Worm (Caenorhabditis elegans) whole organism, L3 larva: ENCODE data around the gene F49C12.12.
A peak's percentile ranks its signal among the peaks of the same experiment; 100 is the strongest.

Experiments
- R02D3.7 ChIP-seq: fragments of 150-350 bp; optimal IDR thresholded peaks from 2 replicates; lab custom pipeline; 2014; ENCODE audit warnings: missing biosample characterization, missing genetic modification characterization
- ZK546.5 ChIP-seq: sonication (generic microtip); optimal IDR thresholded peaks from 2 replicates; lab custom pipeline; 2017; ENCODE audit warnings: missing biosample characterization, missing genetic modification characterization
- aly-2 ChIP-seq: fragments of 150-350 bp; optimal IDR thresholded peaks from 2 replicates; lab custom pipeline; 2014; ENCODE audit warnings: missing biosample characterization, missing genetic modification characterization
- ama-1 ChIP-seq: fragments of 150-350 bp; optimal IDR thresholded peaks from 2 replicates; lab custom pipeline; 2018
- ceh-16 ChIP-seq: sonication (generic microtip); optimal IDR thresholded peaks from 2 replicates; lab custom pipeline; 2017; ENCODE audit warnings: missing biosample characterization, missing genetic modification characterization
- ceh-28 ChIP-seq: fragments of 150-350 bp; optimal IDR thresholded peaks from 2 replicates; lab custom pipeline; 2014; ENCODE audit warnings: missing biosample characterization, missing genetic modification reagents, missing genetic modification characterization
- ceh-82 ChIP-seq: fragments of 150-350 bp; optimal IDR thresholded peaks from 2 replicates; lab custom pipeline; 2014; ENCODE audit warnings: missing biosample characterization, missing genetic modification characterization
- daf-12 ChIP-seq: fragments of 150-350 bp; optimal IDR thresholded peaks from 2 replicates; lab custom pipeline; 2014; ENCODE audit warnings: missing biosample characterization, missing genetic modification reagents, missing genetic modification characterization
- egl-27 ChIP-seq: sonication (generic microtip); optimal IDR thresholded peaks from 4 replicates; lab custom pipeline; 2017; ENCODE audit warnings: missing biosample characterization, missing genetic modification reagents, missing genetic modification characterization
- egl-5 ChIP-seq: fragments of 150-350 bp; optimal IDR thresholded peaks from 2 replicates; lab custom pipeline; 2017; ENCODE audit warnings: missing biosample characterization, missing genetic modification reagents, missing genetic modification characterization, inconsistent platforms
- elt-2 ChIP-seq: sonication (generic microtip); optimal IDR thresholded peaks from 2 replicates; lab custom pipeline; 2016; ENCODE audit warnings: missing genetic modification reagents, mild to moderate bottlenecking, missing genetic modification characterization, missing compliant biosample characterization
- elt-3 ChIP-seq, 3 experiments: fragments of 150-350 bp in 1 of 3; sonication (generic microtip) in 2 of 3; optimal IDR thresholded peaks; 2 replicates in 2 of 3; 4 replicates in 1 of 3; lab custom pipeline; 2014 to 2017; ENCODE audit warnings: missing biosample characterization in 3 of 3, missing genetic modification characterization in 3 of 3
- eor-1 ChIP-seq, 2 experiments: fragments of 150-350 bp; optimal IDR thresholded peaks; 2 replicates each; lab custom pipeline; 2014 to 2018; ENCODE audit warnings: missing biosample characterization in 2 of 2, missing genetic modification characterization in 2 of 2
- fkh-10 ChIP-seq: sonication (generic microtip); optimal IDR thresholded peaks from 2 replicates; lab custom pipeline; 2017; ENCODE audit warnings: missing biosample characterization, missing genetic modification reagents, missing genetic modification characterization
- fkh-2 ChIP-seq: fragments of 150-350 bp; optimal IDR thresholded peaks from 2 replicates; lab custom pipeline; 2014; ENCODE audit warnings: missing biosample characterization, missing genetic modification reagents, missing genetic modification characterization
- fos-1 ChIP-seq: fragments of 150-350 bp; optimal IDR thresholded peaks from 2 replicates; lab custom pipeline; 2014; ENCODE audit warnings: missing biosample characterization, missing genetic modification characterization
- hmg-11 ChIP-seq: sonication (generic microtip); optimal IDR thresholded peaks from 2 replicates; lab custom pipeline; 2016; ENCODE audit warnings: missing genetic modification characterization, missing compliant biosample characterization
- lsy-12 ChIP-seq: sonication (generic microtip); optimal IDR thresholded peaks from 2 replicates; lab custom pipeline; 2016; ENCODE audit warnings: mild to moderate bottlenecking, missing genetic modification characterization, missing compliant biosample characterization
- nfya-1 ChIP-seq: sonication (generic microtip); optimal IDR thresholded peaks from 2 replicates; lab custom pipeline; 2017; ENCODE audit warnings: missing genetic modification characterization, mild to moderate bottlenecking, missing compliant biosample characterization, antibody characterized with exemption, moderate library complexity; ENCODE audit not compliant: insufficient read depth
- nhr-11 ChIP-seq: fragments of 150-350 bp; optimal IDR thresholded peaks from 2 replicates; lab custom pipeline; 2014; ENCODE audit warnings: missing biosample characterization, missing genetic modification characterization
- nhr-12 ChIP-seq: fragments of 150-350 bp; optimal IDR thresholded peaks from 2 replicates; lab custom pipeline; 2014; ENCODE audit warnings: missing biosample characterization, missing genetic modification characterization
- nhr-23 ChIP-seq: fragments of 150-350 bp; optimal IDR thresholded peaks from 2 replicates; lab custom pipeline; 2014; ENCODE audit warnings: missing biosample characterization, missing genetic modification reagents, missing genetic modification characterization
- nhr-25 ChIP-seq: sonication (generic microtip); optimal IDR thresholded peaks from 2 replicates; lab custom pipeline; 2017; ENCODE audit warnings: missing biosample characterization, missing genetic modification characterization
- nhr-28 ChIP-seq: fragments of 150-350 bp; optimal IDR thresholded peaks from 2 replicates; lab custom pipeline; 2014; ENCODE audit warnings: missing biosample characterization, missing genetic modification characterization
- nhr-43 ChIP-seq: sonication (generic microtip); optimal IDR thresholded peaks from 2 replicates; lab custom pipeline; 2016; ENCODE audit warnings: mild to moderate bottlenecking, missing genetic modification characterization, missing compliant biosample characterization; ENCODE audit not compliant: poor library complexity, severe bottlenecking
- nhr-76 ChIP-seq: fragments of 150-350 bp; sonication (generic microtip); optimal IDR thresholded peaks from 5 replicates; lab custom pipeline; 2014; ENCODE audit warnings: missing biosample characterization, missing genetic modification characterization
- nhr-77 ChIP-seq: fragments of 150-350 bp; optimal IDR thresholded peaks from 2 replicates; lab custom pipeline; 2014; ENCODE audit warnings: missing biosample characterization, missing genetic modification characterization
- pqm-1 ChIP-seq: fragments of 150-350 bp; optimal IDR thresholded peaks from 2 replicates; lab custom pipeline; 2017; ENCODE audit warnings: missing biosample characterization, missing genetic modification characterization, inconsistent platforms
- skn-1 ChIP-seq: fragments of 150-350 bp; optimal IDR thresholded peaks from 2 replicates; lab custom pipeline; 2014; ENCODE audit warnings: missing biosample characterization, missing genetic modification characterization
- snpc-4 ChIP-seq: fragments of 150-350 bp; optimal IDR thresholded peaks from 2 replicates; lab custom pipeline; 2014; ENCODE audit warnings: missing biosample characterization, missing genetic modification characterization
- tbx-2 ChIP-seq: sonication (generic microtip); optimal IDR thresholded peaks from 2 replicates; lab custom pipeline; 2016; ENCODE audit warnings: mild to moderate bottlenecking, missing genetic modification characterization, missing compliant biosample characterization
- unc-39 ChIP-seq: sonication (generic microtip); optimal IDR thresholded peaks from 4 replicates; lab custom pipeline; 2017; ENCODE audit warnings: missing biosample characterization, missing genetic modification characterization
- unc-62 ChIP-seq: fragments of 150-350 bp; sonication (generic microtip); optimal IDR thresholded peaks from 4 replicates; lab custom pipeline; 2014; ENCODE audit warnings: missing biosample characterization, missing genetic modification reagents, missing genetic modification characterization
- zag-1 ChIP-seq: fragments of 150-350 bp; optimal IDR thresholded peaks from 2 replicates; lab custom pipeline; 2014; ENCODE audit warnings: missing biosample characterization, missing genetic modification characterization
- ztf-11 ChIP-seq: fragments of 150-350 bp; optimal IDR thresholded peaks from 2 replicates; lab custom pipeline; 2014; ENCODE audit warnings: missing biosample characterization, missing genetic modification characterization
- ztf-4 ChIP-seq: fragments of 150-350 bp; optimal IDR thresholded peaks from 2 replicates; lab custom pipeline; 2014; ENCODE audit warnings: missing biosample characterization, missing genetic modification characterization

Gene F49C12.12

DNA sequence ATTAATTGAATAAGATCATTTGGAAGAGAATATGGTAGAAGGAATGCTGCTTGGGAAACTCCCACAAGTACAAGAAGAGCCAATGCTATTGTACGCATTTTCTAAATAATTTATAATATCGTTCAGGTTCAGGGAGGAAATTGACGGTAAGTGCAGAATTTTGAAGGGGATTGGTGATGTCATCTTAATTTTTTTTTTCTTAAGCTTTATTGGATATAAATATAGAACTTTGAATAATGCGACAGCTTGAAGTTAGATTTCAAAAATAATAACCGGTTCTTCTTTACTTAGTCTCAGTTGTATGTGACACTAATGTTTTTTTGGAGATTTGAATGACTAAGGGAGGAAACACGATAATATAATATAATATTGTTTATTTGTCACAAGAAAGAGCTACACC, 9.9 kb upstream of the F49C12.12 start, which contains the start of gene nspg-7.1:
nspg-7.1 (minus strand) TSS at position 101 of the 400 bp plus-strand sequence.
- TF ChIP-seq ztf-4 (tag; lab: Kevin White, UChicago) (no peak), aly-2 (tag; lab: Kevin White, UChicago) (no peak), nfya-1 (tag; lab: Kevin White, UChicago) (no peak), nhr-11 (tag; lab: Kevin White, UChicago) (no peak), ZK546.5 (tag; lab: Kevin White, UChicago) (no peak), elt-2 (tag; lab: Kevin White, UChicago) (no peak), tbx-2 (no peak), fkh-10 (no peak), hmg-11 (tag; lab: Kevin White, UChicago) (no peak)

DNA sequence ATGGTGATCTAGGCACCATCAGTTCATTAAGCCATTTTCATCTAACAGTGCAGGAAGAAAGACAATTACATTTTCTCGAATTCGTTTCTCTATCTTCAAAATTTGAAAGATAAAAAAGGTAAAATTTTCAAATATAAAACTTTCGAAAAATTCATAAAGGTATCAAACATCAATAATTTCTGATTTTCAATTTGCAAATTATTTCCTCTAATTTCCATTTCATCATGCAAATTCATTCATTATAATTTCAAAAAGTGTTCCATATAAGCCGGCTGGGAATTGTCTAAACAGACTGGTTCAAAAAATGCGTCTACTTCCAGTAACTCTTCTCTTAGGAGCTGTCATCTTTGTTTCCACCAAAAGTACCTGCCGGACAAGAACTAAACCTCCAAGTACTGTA, 6.8 kb upstream of the F49C12.12 start, which contains the start of gene clec-183:
clec-183 (plus strand) TSS at position 301 of the 400 bp plus-strand sequence.
- TF ChIP-seq ceh-82 (tag; lab: Kevin White, UChicago) (no peak), egl-5 (tag; lab: Kevin White, UChicago) (no peak), elt-3 (tag; optimal IDR thresholded peaks at IDR 0.05; lab: Kevin White, UChicago) (no peak), egl-27 (tag; lab: Kevin White, UChicago) (no peak), nhr-23 (no peak), zag-1 (tag; lab: Kevin White, UChicago) (no peak), nhr-43 (tag; lab: Kevin White, UChicago) (no peak), fos-1 (tag; lab: Kevin White, UChicago) (no peak), aly-2 (tag; lab: Kevin White, UChicago) (no peak), nhr-25 (tag; lab: Kevin White, UChicago) (no peak), nhr-11 (tag; lab: Kevin White, UChicago) (no peak), ztf-11 (tag; lab: Kevin White, UChicago) (no peak), nhr-28 (tag; lab: Kevin White, UChicago) (no peak), fkh-2 (tag; lab: Kevin White, UChicago) (no peak), nhr-77 (no peak), skn-1 (no peak), eor-1 (tag; optimal IDR thresholded peaks at IDR 0.05; lab: Kevin White, UChicago) (no peak), nhr-12 (tag; lab: Kevin White, UChicago) (no peak), nhr-76 (tag; lab: Kevin White, UChicago) (no peak), unc-62 (no peak)

DNA sequence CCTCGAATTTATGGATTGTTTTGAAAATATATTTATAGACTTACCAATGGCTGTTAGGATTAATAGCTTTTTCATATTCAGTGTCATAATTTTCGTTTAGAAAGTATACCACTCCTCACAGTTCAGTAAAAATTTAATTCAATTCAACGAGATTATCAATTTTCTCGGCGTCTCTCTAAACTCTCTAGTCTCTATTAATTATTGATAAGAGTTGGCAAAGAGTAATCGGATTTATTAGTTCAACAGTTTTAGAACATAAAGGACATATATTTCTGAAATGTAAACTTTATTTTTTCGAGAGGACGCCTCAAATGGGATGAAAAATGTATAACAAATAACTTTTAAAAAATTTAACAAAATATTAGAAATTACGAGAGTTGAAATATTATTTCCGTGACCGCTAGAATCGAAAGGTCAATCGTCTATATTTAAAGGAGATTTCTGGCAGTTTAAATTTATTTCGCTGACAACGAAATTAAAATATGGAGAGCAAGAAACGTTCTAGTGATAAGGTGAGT, 3.2 kb upstream of the F49C12.12 start, which contains the start of the genes nspg-11 and F49C12.15:
nspg-11 (minus strand) TSS at position 101 of the 518 bp plus-strand sequence.
F49C12.15 (plus strand) TSS at position 468 of the 518 bp plus-strand sequence.
- TF ChIP-seq fkh-2 (tag; lab: Kevin White, UChicago) (no peak), elt-2 (tag; lab: Kevin White, UChicago) (peak; percentile 10)
- TF ChIP-seq, all 47 proteins: peak for 1

DNA sequence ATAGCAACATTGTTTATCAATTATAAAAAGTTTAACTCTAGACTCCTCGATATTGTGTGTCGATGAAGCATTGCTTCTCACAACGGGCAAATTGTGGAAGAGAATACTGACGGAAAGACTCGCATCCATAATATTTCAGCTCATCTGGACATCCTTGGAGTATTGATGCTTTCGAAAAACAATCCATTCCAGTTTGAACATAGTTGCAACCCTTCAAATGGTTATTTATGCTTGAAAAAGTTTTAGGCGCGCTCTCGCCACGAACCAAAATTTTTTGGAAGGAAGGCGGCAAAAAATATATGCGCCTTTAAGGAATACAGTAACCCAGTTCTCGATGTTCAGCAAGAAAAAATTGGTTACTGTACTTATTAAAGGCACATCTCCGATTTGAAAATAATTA, 1.6 kb upstream of the F49C12.12 start:
- TF ChIP-seq egl-27 (tag; lab: Kevin White, UChicago) (no peak), elt-2 (tag; lab: Kevin White, UChicago) (peak; percentile 20), snpc-4 (tag; lab: Kevin White, UChicago) (no peak), ama-1 (lab: Kevin White, UChicago) (peak; percentile 58), nhr-43 (tag; lab: Kevin White, UChicago) (peak; percentile 43), tbx-2 (peak; percentile 2)

DNA sequence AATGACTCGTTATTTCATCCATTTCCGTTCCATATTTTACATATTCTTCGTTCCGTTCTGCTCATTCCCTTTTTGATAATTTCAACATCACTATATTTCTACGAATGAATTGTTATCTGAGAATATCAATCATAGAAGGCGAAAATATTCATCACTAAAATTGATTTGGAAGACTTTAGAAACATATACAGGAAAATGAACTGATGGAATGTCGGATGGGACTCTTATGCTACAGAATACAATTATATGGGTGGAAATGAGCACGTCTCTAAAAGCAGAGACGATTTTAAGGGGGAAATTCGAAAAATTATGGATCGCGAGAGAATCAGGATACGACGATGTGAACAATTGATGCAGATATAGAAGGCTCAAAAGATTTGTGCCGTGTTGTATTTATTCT, 866 bp downstream of the F49C12.12 start:
- TF ChIP-seq ama-1 (lab: Kevin White, UChicago): no peak
- no peak for TF ChIP-seq ceh-16 (tag; lab: Kevin White, UChicago)
- TF ChIP-seq, all 47 proteins: peak for 0

DNA sequence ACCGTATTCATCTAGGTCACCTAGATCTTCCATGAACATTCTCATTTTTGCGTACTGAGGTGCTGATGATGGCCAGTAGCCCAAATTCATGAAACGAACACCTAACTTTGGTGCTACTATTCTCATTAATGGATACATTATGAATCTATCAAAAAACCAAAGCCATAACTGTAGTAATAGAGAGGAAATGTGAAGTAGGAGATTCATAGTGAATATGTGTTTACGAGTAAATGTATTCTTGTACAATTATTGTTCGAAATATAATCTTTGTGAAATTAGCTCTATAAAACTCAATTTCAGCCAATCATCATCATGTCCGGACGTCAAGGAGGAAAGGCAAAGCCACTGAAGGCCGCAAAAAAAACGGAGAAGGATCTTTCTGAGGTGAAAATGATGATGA, 1.8 kb downstream of the F49C12.12 start, which contains the start of the genes F49C12.11 and nemt-1:
F49C12.11 (plus strand) TSS at position 301 of the 400 bp plus-strand sequence.
nemt-1 (minus strand) TSS at position 360 of the 400 bp plus-strand sequence.
- TF ChIP-seq unc-39 (tag; lab: Kevin White, UChicago) (no peak), pqm-1 (tag; lab: Kevin White, UChicago) (no peak), zag-1 (tag; lab: Kevin White, UChicago) (no peak), ceh-28 (tag; lab: Kevin White, UChicago) (no peak), elt-2 (tag; lab: Kevin White, UChicago) (no peak), lsy-12 (tag; lab: Kevin White, UChicago) (no peak), eor-1 (tag; optimal IDR thresholded peaks at IDR 0.05; lab: Kevin White, UChicago) (no peak), aly-2 (tag; lab: Kevin White, UChicago) (no peak), R02D3.7 (tag; lab: Kevin White, UChicago) (no peak), daf-12 (tag; lab: Kevin White, UChicago) (no peak), nhr-23 (no peak), fkh-2 (tag; lab: Kevin White, UChicago) (no peak)
